Fruit fly (Drosophila melanogaster) whole organism, embryonic: ENCODE results near the gene CG31875.
A peak's percentile ranks its signal among the peaks of the same experiment; 100 is the strongest.

Source experiments
- Ada2b ChIP-seq: fragments of 200-800 bp; sonication (Bioruptor generic); IDR thresholded peaks from 2 replicates; pipeline ENCODE4 v1.3.6; 2022; ENCODE audit warnings: missing biosample characterization, missing genetic modification characterization
- Atf-2 ChIP-seq: fragments of 200-800 bp; sonication (Bioruptor generic); optimal IDR thresholded peaks from 2 replicates; lab custom pipeline; 2016; ENCODE audit warnings: missing biosample characterization, missing genetic modification characterization
- Bgb ChIP-seq: fragments of 200-800 bp; sonication (Bioruptor generic); IDR thresholded peaks from 2 replicates; pipeline ENCODE4 v1.3.6; 2022; ENCODE audit warnings: missing biosample characterization, missing genetic modification characterization; ENCODE audit not compliant: partially characterized antibody
- Blimp-1 ChIP-seq: fragments of 200-800 bp; sonication (Bioruptor generic); optimal IDR thresholded peaks from 3 replicates; lab custom pipeline; 2018; ENCODE audit warnings: missing biosample characterization, missing genetic modification characterization, mild to moderate bottlenecking, moderate library complexity, missing genetic modification reagents
- CG11247 ChIP-seq: fragments of 200-800 bp; sonication (Bioruptor generic); IDR thresholded peaks from 2 replicates; pipeline ENCODE4 v1.3.6; 2022; ENCODE audit warnings: missing biosample characterization, missing genetic modification characterization
- CG12659 ChIP-seq: fragments of 200-800 bp; sonication (Bioruptor generic); optimal IDR thresholded peaks from 3 replicates; lab custom pipeline; 2017; ENCODE audit warnings: mild to moderate bottlenecking, missing biosample characterization, missing genetic modification reagents, missing genetic modification characterization
- CG12942 ChIP-seq: fragments of 200-800 bp; sonication (Bioruptor generic); optimal IDR thresholded peaks from 3 replicates; lab custom pipeline; 2016; ENCODE audit warnings: missing biosample characterization, missing genetic modification characterization
- CG13424 ChIP-seq: fragments of 200-800 bp; sonication (Bioruptor generic); optimal IDR thresholded peaks from 2 replicates; lab custom pipeline; 2019; ENCODE audit warnings: missing biosample characterization, mild to moderate bottlenecking, missing genetic modification characterization, moderate library complexity
- CG13775 ChIP-seq: fragments of 200-800 bp; sonication (Bioruptor generic); optimal IDR thresholded peaks from 3 replicates; lab custom pipeline; 2017; ENCODE audit warnings: missing biosample characterization, mild to moderate bottlenecking, missing genetic modification characterization
- CG15073 ChIP-seq: fragments of 200-800 bp; sonication (Bioruptor generic); optimal IDR thresholded peaks from 2 replicates; lab custom pipeline; 2016; ENCODE audit warnings: missing biosample characterization, missing genetic modification characterization
- CG1603 ChIP-seq: fragments of 200-800 bp; sonication (Bioruptor generic); optimal IDR thresholded peaks from 2 replicates; lab custom pipeline; 2019; ENCODE audit warnings: missing biosample characterization, mild to moderate bottlenecking, missing genetic modification characterization, moderate library complexity
- CG17359 ChIP-seq: fragments of 200-800 bp; sonication (Bioruptor generic); optimal IDR thresholded peaks from 3 replicates; lab custom pipeline; 2018; ENCODE audit warnings: missing biosample characterization, mild to moderate bottlenecking, missing genetic modification characterization, moderate library complexity
- CG42726 ChIP-seq: fragments of 200-800 bp; sonication (Bioruptor generic); IDR thresholded peaks from 2 replicates; pipeline ENCODE4 v1.3.6; 2022; ENCODE audit warnings: missing biosample characterization, missing genetic modification characterization; ENCODE audit not compliant: partially characterized antibody
- CG4730 ChIP-seq: fragments of 200-800 bp; sonication (Bioruptor generic); IDR thresholded peaks from 2 replicates; pipeline ENCODE4 v1.3.6; 2022; ENCODE audit warnings: missing biosample characterization, missing genetic modification characterization
- CG6791 ChIP-seq: fragments of 200-800 bp; sonication (Bioruptor generic); IDR thresholded peaks from 3 replicates; pipeline ENCODE4 v1.3.6; 2022; ENCODE audit warnings: missing biosample characterization, missing genetic modification characterization; ENCODE audit not compliant: partially characterized antibody
- CG6854 ChIP-seq: fragments of 200-800 bp; sonication (Bioruptor generic); optimal IDR thresholded peaks from 3 replicates; lab custom pipeline; 2017; ENCODE audit warnings: missing biosample characterization, mild to moderate bottlenecking, missing genetic modification characterization
- CG7786 ChIP-seq: fragments of 200-800 bp; sonication (Bioruptor generic); optimal IDR thresholded peaks from 2 replicates; lab custom pipeline; 2016; ENCODE audit warnings: missing biosample characterization, missing genetic modification characterization
- CTCF ChIP-seq: fragments of 200-800 bp; sonication (Bioruptor generic); optimal IDR thresholded peaks from 2 replicates; lab custom pipeline; 2017; ENCODE audit warnings: missing biosample characterization, mild to moderate bottlenecking, missing genetic modification characterization, moderate library complexity
- CkIIα-i1 ChIP-seq: fragments of 200-800 bp; sonication (Bioruptor generic); IDR thresholded peaks from 2 replicates; pipeline ENCODE4 v1.3.6; 2022; ENCODE audit warnings: missing biosample characterization, missing genetic modification characterization
- Doc3 ChIP-seq: fragments of 200-800 bp; sonication (Bioruptor generic); IDR thresholded peaks from 3 replicates; pipeline ENCODE4 v1.3.6; 2022; ENCODE audit warnings: missing biosample characterization, missing genetic modification characterization; ENCODE audit not compliant: partially characterized antibody
- Drgx ChIP-seq: fragments of 200-800 bp; sonication (Bioruptor generic); IDR thresholded peaks from 2 replicates; pipeline ENCODE4 v1.3.6; 2022; ENCODE audit warnings: missing biosample characterization, missing genetic modification characterization
- Eip74EF ChIP-seq, 2 experiments: fragments of 200-800 bp in 1 of 2; fragments of >200 bp in 1 of 2; sonication (Bioruptor generic) in 1 of 2; optimal IDR thresholded peaks; 2 replicates each; lab custom pipeline; 2017 to 2019; ENCODE audit warnings: missing biosample characterization in 2 of 2, missing genetic modification characterization in 2 of 2, mild to moderate bottlenecking in 1 of 2, moderate library complexity in 1 of 2
- Ets65A ChIP-seq: fragments of 200-800 bp; sonication (Bioruptor generic); peaks from one replicate; lab custom pipeline; 2016; ENCODE audit warnings: missing biosample characterization, missing genetic modification characterization
- HLH4C ChIP-seq: fragments of 200-800 bp; sonication (Bioruptor generic); IDR thresholded peaks from 3 replicates; pipeline ENCODE4 v1.3.6; 2022; ENCODE audit warnings: missing biosample characterization, missing genetic modification characterization; ENCODE audit not compliant: partially characterized antibody
- HLHmδ ChIP-seq: fragments of 200-800 bp; sonication (Bioruptor generic); optimal IDR thresholded peaks from 2 replicates; lab custom pipeline; 2018; ENCODE audit warnings: missing biosample characterization, mild to moderate bottlenecking, missing genetic modification characterization, moderate library complexity
- Hr3 ChIP-seq: fragments of 200-800 bp; sonication (Bioruptor generic); optimal IDR thresholded peaks from 3 replicates; lab custom pipeline; 2016; ENCODE audit warnings: missing biosample characterization, missing genetic modification characterization
- Hr51 ChIP-seq, 2 experiments: fragments of 200-800 bp; sonication (Bioruptor generic); optimal IDR thresholded peaks; 2 replicates in 1 of 2; 3 replicates in 1 of 2; lab custom pipeline; 2016 to 2018; ENCODE audit warnings: missing biosample characterization in 2 of 2, missing genetic modification characterization in 2 of 2, mild to moderate bottlenecking in 1 of 2, moderate library complexity in 1 of 2
- MBD-R2 ChIP-seq: fragments of 200-800 bp; sonication (Bioruptor generic); IDR thresholded peaks from 2 replicates; pipeline ENCODE4 v1.3.6; 2022; ENCODE audit warnings: missing biosample characterization, missing genetic modification characterization
- Sox102F ChIP-seq: fragments of 200-800 bp; sonication (Bioruptor generic); optimal IDR thresholded peaks from 2 replicates; lab custom pipeline; 2018; ENCODE audit warnings: missing biosample characterization, mild to moderate bottlenecking, missing genetic modification characterization, moderate library complexity
- Taf1 ChIP-seq: fragments of 200-800 bp; sonication (Bioruptor generic); IDR thresholded peaks from 2 replicates; pipeline ENCODE4 v1.3.6; 2022; ENCODE audit warnings: missing biosample characterization, missing genetic modification characterization
- al ChIP-seq: fragments of 200-800 bp; sonication (Bioruptor generic); IDR thresholded peaks from 2 replicates; pipeline ENCODE4 v1.3.6; 2022; ENCODE audit warnings: missing biosample characterization, missing genetic modification characterization
- amos ChIP-seq: fragments of 200-800 bp; sonication (Bioruptor generic); IDR thresholded peaks from 2 replicates; pipeline ENCODE4 v1.3.6; 2022; ENCODE audit warnings: missing biosample characterization, missing genetic modification characterization; ENCODE audit not compliant: partially characterized antibody
- bbx ChIP-seq: fragments of 200-800 bp; sonication (Bioruptor generic); IDR thresholded peaks from 2 replicates; pipeline ENCODE4 v1.3.6; 2022; ENCODE audit warnings: missing biosample characterization, missing genetic modification characterization; ENCODE audit not compliant: partially characterized antibody
- chinmo ChIP-seq: fragments of 200-800 bp; sonication (Bioruptor generic); IDR thresholded peaks from 4 replicates; pipeline ENCODE4 v1.3.6; 2022; ENCODE audit warnings: missing biosample characterization, missing genetic modification characterization; ENCODE audit not compliant: partially characterized antibody
- dmrt99B ChIP-seq: fragments of 200-800 bp; sonication (Bioruptor generic); optimal IDR thresholded peaks from 2 replicates; lab custom pipeline; 2018; ENCODE audit warnings: missing biosample characterization, mild to moderate bottlenecking, missing genetic modification characterization, moderate library complexity
- ems ChIP-seq: fragments of 200-800 bp; sonication (Bioruptor generic); optimal IDR thresholded peaks from 3 replicates; lab custom pipeline; 2016; ENCODE audit warnings: missing biosample characterization, missing genetic modification characterization
- gem ChIP-seq: fragments of 200-800 bp; sonication (Bioruptor generic); optimal IDR thresholded peaks from 2 replicates; lab custom pipeline; 2019; ENCODE audit warnings: missing biosample characterization, mild to moderate bottlenecking, missing genetic modification characterization, moderate library complexity
- h ChIP-seq: fragments of >200 bp; optimal IDR thresholded peaks from 2 replicates; lab custom pipeline; 2017
- inv ChIP-seq: fragments of 200-800 bp; sonication (Bioruptor generic); IDR thresholded peaks from 2 replicates; pipeline ENCODE4 v1.3.6; 2022; ENCODE audit warnings: missing biosample characterization, missing genetic modification characterization; ENCODE audit not compliant: partially characterized antibody
- jumu ChIP-seq: fragments of 200-800 bp; sonication (Bioruptor generic); optimal IDR thresholded peaks from 3 replicates; lab custom pipeline; 2016; ENCODE audit warnings: missing biosample characterization, missing genetic modification characterization
- kay ChIP-seq: fragments of 200-800 bp; sonication (Bioruptor generic); optimal IDR thresholded peaks from 2 replicates; lab custom pipeline; 2016; ENCODE audit warnings: missing biosample characterization, missing genetic modification characterization
- nerfin-2 ChIP-seq: fragments of 200-800 bp; sonication (Bioruptor generic); IDR thresholded peaks from 2 replicates; pipeline ENCODE4 v1.3.6; 2022; ENCODE audit warnings: missing biosample characterization, missing genetic modification characterization; ENCODE audit not compliant: partially characterized antibody
- pita ChIP-seq: fragments of 200-800 bp; sonication (Bioruptor generic); optimal IDR thresholded peaks from 2 replicates; lab custom pipeline; 2017; ENCODE audit warnings: missing biosample characterization, mild to moderate bottlenecking, missing genetic modification characterization
- sim ChIP-seq: fragments of 200-800 bp; sonication (Bioruptor generic); IDR thresholded peaks from 2 replicates; pipeline ENCODE4 v1.3.6; 2022; ENCODE audit warnings: missing biosample characterization, missing genetic modification characterization
- slp2 ChIP-seq: fragments of 200-800 bp; sonication (Bioruptor generic); optimal IDR thresholded peaks from 2 replicates; lab custom pipeline; 2016; ENCODE audit warnings: missing biosample characterization, missing genetic modification characterization
- ttk ChIP-seq: fragments of 200-800 bp; sonication (Bioruptor generic); IDR thresholded peaks from 2 replicates; pipeline ENCODE4 v2.1.2; 2022; ENCODE audit warnings: missing biosample characterization, missing genetic modification characterization
- wek ChIP-seq: fragments of 200-800 bp; sonication (Bioruptor generic); optimal IDR thresholded peaks from 3 replicates; lab custom pipeline; 2018; ENCODE audit warnings: missing biosample characterization, mild to moderate bottlenecking, missing genetic modification characterization, moderate library complexity
- yki ChIP-seq: fragments of >200 bp; optimal IDR thresholded peaks from 3 replicates; lab custom pipeline; 2018
- zen2 ChIP-seq: fragments of 200-800 bp; sonication (Bioruptor generic); IDR thresholded peaks from 3 replicates; pipeline ENCODE4 v1.3.6; 2022; ENCODE audit warnings: missing biosample characterization, missing genetic modification characterization; ENCODE audit not compliant: partially characterized antibody

The CG31875 gene

DNA sequence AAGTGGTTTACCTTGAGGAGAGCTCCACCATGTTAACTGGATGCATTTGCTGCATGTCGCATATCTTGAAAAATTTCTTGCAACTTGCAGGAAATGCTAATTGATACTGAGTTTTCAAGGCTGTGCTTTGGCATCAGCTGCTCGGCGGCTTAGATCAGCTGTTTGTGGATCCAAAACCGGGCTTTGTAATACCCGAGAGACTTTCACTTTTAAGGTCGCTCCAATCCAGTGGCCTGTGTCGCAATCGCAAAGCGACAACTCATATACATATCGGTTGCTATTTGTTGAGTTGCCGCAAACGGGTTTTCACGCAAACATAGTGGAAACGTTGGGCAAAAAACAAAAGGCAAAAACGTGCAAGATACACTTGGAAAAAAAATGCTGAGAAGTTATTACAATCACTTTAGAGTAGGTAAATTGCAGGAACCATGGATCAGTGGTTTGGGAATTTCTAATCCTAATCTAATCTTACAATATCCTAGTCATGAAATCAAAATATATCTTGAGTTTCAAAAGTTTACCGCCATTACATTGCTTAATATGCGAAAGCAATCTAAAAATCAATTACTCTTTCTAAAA lies 33.3 kb upstream of the CG31875 start:
- TF ChIP-seq CG15073 (no peak), Taf1 (no peak), CG12659 (GFP tag; lab: Kevin White, UChicago) (no peak), CG42726 (GFP tag; lab: Robert Waterston, UW) (no peak), Sox102F (GFP tag; lab: Kevin White, UChicago) (peak; percentile 12), Hr51 (GFP tag; optimal IDR thresholded peaks at IDR 0.05; lab: Kevin White, UChicago) (peak in 1 of 2 experiments; percentile 33), CG6854 (no peak), Ets65A (peak; percentile 14), HLHmδ (GFP tag; lab: Kevin White, UChicago) (no peak), Drgx (GFP tag; lab: Robert Waterston, UW) (peak; percentile 39), Atf-2 (GFP tag; lab: Kevin White, UChicago) (no peak), h (no peak), gem (tag; lab: Kevin White, UChicago) (no peak), ems (GFP tag; lab: Kevin White, UChicago) (no peak), Blimp-1 (GFP tag; lab: Kevin White, UChicago) (peak; percentile 51), wek (GFP tag; lab: Kevin White, UChicago) (no peak), chinmo (0 out of 4 replicates have a peak, but pooled peaks have one; percentile 60), CG12942 (GFP tag; lab: Kevin White, UChicago) (no peak), CkIIα-i1 (GFP tag; lab: Robert Waterston, UW) (no peak), jumu (GFP tag; lab: Kevin White, UChicago) (no peak), CG13775 (GFP tag; lab: Kevin White, UChicago) (no peak), dmrt99B (tag; lab: Kevin White, UChicago) (no peak), bbx (GFP tag; lab: Robert Waterston, UW) (no peak)

DNA sequence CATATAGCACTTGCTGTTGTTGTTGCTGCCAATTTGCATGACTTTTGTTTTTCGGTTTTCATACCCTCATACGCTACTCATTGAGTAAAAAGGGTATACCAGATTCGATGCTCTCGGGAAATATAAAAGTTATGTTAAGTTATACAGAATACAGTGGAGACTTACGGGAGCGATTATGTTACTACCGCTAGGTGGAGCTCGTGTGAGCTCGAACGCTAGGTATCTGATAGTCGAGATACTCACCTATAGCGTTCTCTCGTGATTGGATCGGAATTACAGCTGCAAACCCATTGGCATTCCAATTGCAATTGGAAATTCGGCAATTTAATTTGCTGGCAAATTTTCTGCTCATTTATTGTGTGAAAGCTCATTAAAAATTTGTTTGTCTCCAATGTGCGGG lies 30.9 kb upstream of the CG31875 start:
- peak; percentile 95 for TF ChIP-seq nerfin-2 (GFP tag; lab: Robert Waterston, UW)
- peak; percentile 95 for TF ChIP-seq HLH4C
- TF ChIP-seq Ada2b (GFP tag; lab: Robert Waterston, UW) = no peak
- TF ChIP-seq Bgb (GFP tag; lab: Robert Waterston, UW) = peak; percentile 82
- TF ChIP-seq Hr3 = no peak
- peak; percentile 78 for TF ChIP-seq CG6791 (GFP tag; lab: Robert Waterston, UW)
- TF ChIP-seq zen2 (GFP tag; lab: Robert Waterston, UW) = peak; percentile 40; the same call in 1 of the 3 replicates
- no peak for TF ChIP-seq pita (GFP tag; lab: Kevin White, UChicago)
- TF ChIP-seq kay = no peak
- TF ChIP-seq CG7786 (GFP tag; lab: Kevin White, UChicago) = no peak
- no peak for TF ChIP-seq CG17359
- no peak for TF ChIP-seq CG11247 (GFP tag; lab: Robert Waterston, UW)
- no peak for TF ChIP-seq sim
- peak; percentile 7 for TF ChIP-seq CG1603 (tag; lab: Kevin White, UChicago)
- TF ChIP-seq Doc3 (GFP tag; lab: Robert Waterston, UW) = no peak
- TF ChIP-seq CG13424 (tag; lab: Kevin White, UChicago) = no peak
- TF ChIP-seq CTCF (GFP tag; lab: Kevin White, UChicago) = peak; percentile 83
- no peak for TF ChIP-seq al (GFP tag; lab: Robert Waterston, UW)
- no peak for TF ChIP-seq slp2
- TF ChIP-seq amos (GFP tag; lab: Robert Waterston, UW) = 0 out of 2 replicates have a peak, but pooled peaks have one; percentile 20
- TF ChIP-seq inv = peak; percentile 20; the same call in 1 of the 2 replicates
- TF ChIP-seq CG4730 (GFP tag; lab: Robert Waterston, UW) = no peak
- TF ChIP-seq ttk (GFP tag; lab: Robert Waterston, UW) = no peak
- TF ChIP-seq bbx (GFP tag; lab: Robert Waterston, UW) = peak; percentile 75
- no peak for TF ChIP-seq yki (lab: Kevin White, UChicago)
- peak; percentile 55; the same call in 1 of the 2 replicates for TF ChIP-seq Drgx (GFP tag; lab: Robert Waterston, UW)
- no peak for TF ChIP-seq MBD-R2 (GFP tag; lab: Robert Waterston, UW)
- TF ChIP-seq Eip74EF (GFP tag; optimal IDR thresholded peaks at IDR 0.05; lab: Kevin White, UChicago) = no peak
- no peak for TF ChIP-seq Hr51 (GFP tag; optimal IDR thresholded peaks at IDR 0.05; lab: Kevin White, UChicago)
